Worm (Caenorhabditis elegans): ENCODE data around the gene C18H7.12.

DNA sequence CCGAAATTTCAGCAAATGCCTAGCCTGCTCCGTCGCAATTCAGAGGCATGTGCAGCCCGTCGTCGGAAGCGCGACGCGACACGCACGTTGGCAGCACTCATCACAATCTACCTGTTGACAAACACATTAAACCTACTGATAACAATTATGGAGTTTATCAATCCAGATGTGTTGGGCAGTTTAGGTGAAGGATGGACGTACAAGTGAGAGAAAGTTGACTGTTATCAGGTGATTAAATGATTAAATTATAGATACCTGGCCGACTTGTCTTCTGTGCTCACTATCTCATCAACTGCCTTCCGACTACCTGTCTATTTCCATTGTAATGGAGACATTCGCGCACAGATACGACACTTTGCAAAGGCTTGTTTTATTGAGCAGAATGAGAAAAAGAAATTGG is 35.7 kb downstream of the C18H7.12 start:
- TF ChIP-seq T22C8.4 (GFP tag; IDR thresholded peaks at IDR 0.05) (no peak), med-1 (GFP tag; optimal IDR thresholded peaks at IDR 0.05; ENCODE audit: insufficient read depth) (no peak), tab-1 (GFP tag; IDR thresholded peaks at IDR 0.05) (no peak)

Measured in whole organism, midembryonic.